Worm (Caenorhabditis elegans) whole organism, late embryonic: ENCODE data around the gene srx-78.
"Not testable (repeated sequence)": the region's sequence is repeated elsewhere in the genome, so short reads cannot be mapped to it uniquely, and the experiment has no call there.

Experiments
- C08G9.2 ChIP-seq: sonication (generic microtip); optimal IDR thresholded peaks from 2 replicates; lab custom pipeline; 2016; ENCODE audit warnings: mild to moderate bottlenecking, missing genetic modification characterization, moderate library complexity, missing compliant biosample characterization
- C38D4.7 ChIP-seq: fragments of 200-800 bp; sonication (Bioruptor generic); optimal IDR thresholded peaks from 2 replicates; lab custom pipeline; 2018; ENCODE audit warnings: mild to moderate bottlenecking, missing genetic modification characterization, moderate library complexity, missing compliant biosample characterization
- K09A11.1 ChIP-seq: sonication (generic microtip); optimal IDR thresholded peaks from 2 replicates; lab custom pipeline; 2017; ENCODE audit warnings: antibody characterized with exemption, mild to moderate bottlenecking, missing genetic modification characterization, missing compliant biosample characterization; ENCODE audit not compliant: insufficient read depth
- Y22D7AL.16 ChIP-seq: sonication (generic microtip); optimal IDR thresholded peaks from 2 replicates; lab custom pipeline; 2016; ENCODE audit warnings: missing genetic modification characterization, missing compliant biosample characterization
- ama-1 ChIP-seq: fragments of 150-350 bp; optimal IDR thresholded peaks from 2 replicates; lab custom pipeline; 2014
- ceh-14 ChIP-seq: sonication (generic microtip); optimal IDR thresholded peaks from 2 replicates; lab custom pipeline; 2016; ENCODE audit warnings: missing genotype, missing genetic modification characterization, missing compliant biosample characterization
- ceh-19 ChIP-seq: fragments of 200-800 bp; sonication (Bioruptor generic); optimal IDR thresholded peaks from 2 replicates; lab custom pipeline; 2018; ENCODE audit warnings: mild to moderate bottlenecking, missing genetic modification characterization, missing compliant biosample characterization
- ceh-2 ChIP-seq: sonication (generic microtip); optimal IDR thresholded peaks from 2 replicates; lab custom pipeline; 2016; ENCODE audit warnings: missing genotype, missing genetic modification characterization, missing compliant biosample characterization
- ceh-31 ChIP-seq: sonication (generic microtip); optimal IDR thresholded peaks from 2 replicates; lab custom pipeline; 2016; ENCODE audit warnings: missing genetic modification characterization, missing compliant biosample characterization
- ceh-34 ChIP-seq: sonication (generic microtip); optimal IDR thresholded peaks from 2 replicates; lab custom pipeline; 2016; ENCODE audit warnings: mild to moderate bottlenecking, missing genetic modification characterization, missing compliant biosample characterization
- dmd-4 ChIP-seq: sonication (generic microtip); optimal IDR thresholded peaks from 2 replicates; lab custom pipeline; 2016; ENCODE audit warnings: borderline replicate concordance, missing genetic modification characterization, missing compliant biosample characterization
- dve-1 ChIP-seq: sonication (generic microtip); optimal IDR thresholded peaks from 2 replicates; lab custom pipeline; 2017; ENCODE audit warnings: antibody characterized with exemption, mild to moderate bottlenecking, missing genetic modification characterization, missing compliant biosample characterization
- elt-2 ChIP-seq: sonication (generic microtip); optimal IDR thresholded peaks from 2 replicates; lab custom pipeline; 2016; ENCODE audit warnings: missing genetic modification reagents, missing genetic modification characterization, missing compliant biosample characterization
- ets-4 ChIP-seq: sonication (generic microtip); optimal IDR thresholded peaks from 2 replicates; lab custom pipeline; 2016; ENCODE audit warnings: missing genetic modification characterization, missing compliant biosample characterization
- eyg-1 ChIP-seq: sonication (generic microtip); optimal IDR thresholded peaks from 2 replicates; lab custom pipeline; 2016; ENCODE audit warnings: missing genotype, missing genetic modification characterization, missing compliant biosample characterization
- fkh-6 ChIP-seq: sonication (generic microtip); optimal IDR thresholded peaks from 2 replicates; lab custom pipeline; 2016; ENCODE audit warnings: missing genetic modification characterization, missing compliant biosample characterization
- gmeb-2 ChIP-seq: sonication (generic microtip); optimal IDR thresholded peaks from 2 replicates; lab custom pipeline; 2016; ENCODE audit warnings: missing genetic modification characterization, inconsistent platforms, missing compliant biosample characterization
- hlh-15 ChIP-seq: sonication (generic microtip); optimal IDR thresholded peaks from 2 replicates; lab custom pipeline; 2016; ENCODE audit warnings: missing genetic modification characterization, missing compliant biosample characterization
- hlh-30 ChIP-seq: sonication (generic microtip); optimal IDR thresholded peaks from 2 replicates; lab custom pipeline; 2017; ENCODE audit warnings: antibody characterized with exemption, missing genetic modification characterization, missing compliant biosample characterization; ENCODE audit not compliant: insufficient read depth
- hlh-8 ChIP-seq: sonication (generic microtip); optimal IDR thresholded peaks from 2 replicates; lab custom pipeline; 2016; ENCODE audit warnings: missing genotype, missing genetic modification characterization, missing compliant biosample characterization
- lim-6 ChIP-seq: sonication (generic microtip); optimal IDR thresholded peaks from 2 replicates; lab custom pipeline; 2016; ENCODE audit warnings: missing genetic modification characterization, missing compliant biosample characterization
- lin-11 ChIP-seq: fragments of 200-800 bp; sonication (Bioruptor generic); optimal IDR thresholded peaks from 2 replicates; lab custom pipeline; 2018; ENCODE audit warnings: mild to moderate bottlenecking, missing genetic modification characterization, missing compliant biosample characterization
- madf-2 ChIP-seq: sonication (generic microtip); optimal IDR thresholded peaks from 2 replicates; lab custom pipeline; 2017; ENCODE audit warnings: missing genetic modification characterization, missing compliant biosample characterization
- mec-3 ChIP-seq: sonication (generic microtip); optimal IDR thresholded peaks from 2 replicates; lab custom pipeline; 2016; ENCODE audit warnings: borderline replicate concordance, missing genetic modification characterization, missing compliant biosample characterization
- nhr-11 ChIP-seq: fragments of 150-350 bp; optimal IDR thresholded peaks from 2 replicates; lab custom pipeline; 2014; ENCODE audit warnings: missing biosample characterization, missing genetic modification characterization
- npax-4 ChIP-seq: sonication (generic microtip); optimal IDR thresholded peaks from 2 replicates; lab custom pipeline; 2016; ENCODE audit warnings: missing genetic modification characterization, missing compliant biosample characterization
- odd-2 ChIP-seq: sonication (generic microtip); optimal IDR thresholded peaks from 2 replicates; lab custom pipeline; 2017; ENCODE audit warnings: antibody characterized with exemption, mild to moderate bottlenecking, missing genetic modification characterization, missing compliant biosample characterization
- pax-1 ChIP-seq: fragments of 150-350 bp; optimal IDR thresholded peaks from 2 replicates; lab custom pipeline; 2014; ENCODE audit warnings: missing biosample characterization, missing genetic modification characterization
- pha-2 ChIP-seq: sonication (generic microtip); optimal IDR thresholded peaks from 2 replicates; lab custom pipeline; 2017; ENCODE audit warnings: mild to moderate bottlenecking, missing genetic modification characterization, missing compliant biosample characterization
- rnt-1 ChIP-seq: sonication (generic microtip); optimal IDR thresholded peaks from 2 replicates; lab custom pipeline; 2016; ENCODE audit warnings: missing genetic modification characterization, missing compliant biosample characterization
- sdc-2 ChIP-seq: sonication (generic microtip); optimal IDR thresholded peaks from 2 replicates; lab custom pipeline; 2016; ENCODE audit warnings: missing genotype, missing genetic modification characterization, missing compliant biosample characterization
- sox-2 ChIP-seq: fragments of 200-800 bp; sonication (Bioruptor generic); IDR thresholded peaks from 2 replicates; pipeline ENCODE4 v1.3.6; 2022; ENCODE audit warnings: missing genetic modification reagents, missing genetic modification characterization, missing compliant biosample characterization
- syd-9 ChIP-seq: sonication (generic microtip); optimal IDR thresholded peaks from 2 replicates; lab custom pipeline; 2016; ENCODE audit warnings: mild to moderate bottlenecking, missing genetic modification characterization, moderate library complexity, missing compliant biosample characterization
- tbx-7 ChIP-seq: sonication (generic microtip); optimal IDR thresholded peaks from 2 replicates; lab custom pipeline; 2016; ENCODE audit warnings: missing genotype, missing genetic modification characterization, missing compliant biosample characterization
- unc-3 ChIP-seq, 2 experiments: fragments of 200-800 bp in 1 of 2; sonication (Bioruptor generic) in 1 of 2; sonication (generic microtip) in 1 of 2; conservative IDR thresholded peaks in 1 of 2; optimal IDR thresholded peaks in 1 of 2; 2 replicates each; pipeline versions ENCODE4 v1.3.6 to Lab custom; 2016 to 2022; ENCODE audit warnings: missing compliant biosample characterization in 2 of 2, missing genetic modification characterization in 2 of 2, missing genetic modification reagents in 1 of 2
- unc-55 ChIP-seq: sonication (generic microtip); optimal IDR thresholded peaks from 2 replicates; lab custom pipeline; 2017; ENCODE audit warnings: missing biosample characterization, missing genetic modification reagents, missing genetic modification characterization
- zip-5 ChIP-seq: sonication (generic microtip); optimal IDR thresholded peaks from 2 replicates; lab custom pipeline; 2016; ENCODE audit warnings: missing genetic modification characterization, missing compliant biosample characterization
- ztf-16 ChIP-seq: sonication (generic microtip); optimal IDR thresholded peaks from 2 replicates; lab custom pipeline; 2017; ENCODE audit warnings: missing genetic modification characterization, missing compliant biosample characterization

Gene srx-78

ce11 chrV:15109260-15109659 lies 14.4 kb downstream of the srx-78 start, which contains the start of gene Y75B12A.2:
Gene Y75B12A.2 (plus strand): TSS chrV:15109560.
- TF ChIP-seq npax-4 (tag; lab: Kevin White, UChicago) = no peak
- TF ChIP-seq sdc-2 (tag; lab: Kevin White, UChicago) = no peak
- TF ChIP-seq unc-55 = no peak
- no peak for TF ChIP-seq fkh-6 (tag; lab: Kevin White, UChicago)
- TF ChIP-seq lin-11 (tag; lab: Kevin White, UChicago) = no peak
- no peak for TF ChIP-seq ets-4 (tag; lab: Kevin White, UChicago)
- no peak for TF ChIP-seq elt-2 (tag; lab: Kevin White, UChicago)
- no peak for TF ChIP-seq sox-2 (GFP tag; lab: Robert Waterston, UW)
- TF ChIP-seq C08G9.2 (tag; lab: Kevin White, UChicago) = no peak
- TF ChIP-seq, all 69 proteins: peak for 0

DNA sequence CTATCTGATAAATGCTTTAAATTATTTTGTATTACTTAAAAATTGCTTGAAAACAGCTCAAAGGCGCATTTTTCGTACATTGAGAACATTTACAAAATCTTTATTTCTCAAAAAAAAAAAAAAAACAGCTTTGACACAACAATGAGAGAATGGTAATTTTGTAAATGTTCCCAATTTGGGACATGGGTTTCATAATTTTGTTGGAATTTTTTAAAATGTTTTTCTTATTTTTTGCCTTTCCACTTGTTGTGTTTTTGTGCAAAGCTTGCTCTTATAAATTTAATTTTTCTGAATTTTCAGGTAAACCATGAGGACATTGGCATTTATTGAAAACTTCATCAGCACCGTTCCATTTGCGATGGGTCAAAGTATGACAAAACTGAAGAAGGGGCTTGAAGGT lies 16.8 kb downstream of the srx-78 start, which contains the start of gene T01G5.7:
Gene T01G5.7 (plus strand): TSS at position 301 of the 400 bp plus-strand sequence.
- TF ChIP-seq nhr-11 (no peak), dve-1 (tag; lab: Kevin White, UChicago) (no peak), C38D4.7 (GFP tag; lab: Kevin White, UChicago) (no peak), hlh-15 (tag; lab: Kevin White, UChicago) (no peak), gmeb-2 (no peak), ceh-19 (GFP tag; lab: Kevin White, UChicago) (no peak), lim-6 (no peak), hlh-30 (tag; lab: Kevin White, UChicago) (no peak), syd-9 (tag; lab: Kevin White, UChicago) (no peak), madf-2 (tag; lab: Kevin White, UChicago) (no peak), ceh-2 (no peak), sox-2 (GFP tag; lab: Robert Waterston, UW) (no peak)

- TF ChIP-seq ceh-19 (GFP tag; lab: Kevin White, UChicago) (no peak), zip-5 (tag; lab: Kevin White, UChicago) (no peak), npax-4 (tag; lab: Kevin White, UChicago) (no peak), mec-3 (no peak), ama-1 (no peak), pax-1 (tag; lab: Kevin White, UChicago) (no peak), ceh-34 (tag; lab: Kevin White, UChicago) (no peak), unc-3 (GFP tag; conservative IDR thresholded peaks at IDR 0.05; lab: Robert Waterston, UW) (no peak), unc-3 (tag; optimal IDR thresholded peaks at IDR 0.05; lab: Kevin White, UChicago) (no peak), dmd-4 (no peak), ceh-2 (no peak), pha-2 (tag; lab: Kevin White, UChicago) (no peak), K09A11.1 (tag; lab: Kevin White, UChicago) (no peak)
Measured at ce11 chrV:15113992-15114391, 19.1 kb downstream of the srx-78 start, which contains the start of gene T01G5.6. Gene T01G5.6 (minus strand): TSS chrV:15114092.

ce11 chrV:15115968-15116367 lies 21.1 kb downstream of the srx-78 start, which contains the start of gene T01G5.8:
Gene T01G5.8 (plus strand): TSS chrV:15116268.
- not testable (repeated sequence) for TF ChIP-seq hlh-8 (tag; lab: Kevin White, UChicago); ceh-31; ceh-14 (tag; lab: Kevin White, UChicago)

ce11 chrV:15119517-15119916 lies 24.7 kb downstream of the srx-78 start, which contains the start of gene flor-1:
Gene flor-1 (minus strand): TSS chrV:15119617.
- no peak for TF ChIP-seq ceh-31
- TF ChIP-seq eyg-1 = no peak
- TF ChIP-seq Y22D7AL.16 (tag; lab: Kevin White, UChicago) = no peak
- no peak for TF ChIP-seq pha-2 (tag; lab: Kevin White, UChicago)
- no peak for TF ChIP-seq lin-11 (tag; lab: Kevin White, UChicago)
- no peak for TF ChIP-seq odd-2 (tag; lab: Kevin White, UChicago)
- no peak for TF ChIP-seq tbx-7 (tag; lab: Kevin White, UChicago)
- TF ChIP-seq hlh-15 (tag; lab: Kevin White, UChicago) = no peak
- no peak for TF ChIP-seq rnt-1
- TF ChIP-seq ztf-16 = no peak
- no peak for TF ChIP-seq sdc-2 (tag; lab: Kevin White, UChicago)
